Fruit fly (Drosophila melanogaster) whole organism, embryonic: ENCODE data around the gene Nlg4.

Experiments used
- CG10267 ChIP-seq: fragments of 200-800 bp; sonication (Bioruptor generic); optimal IDR thresholded peaks from 2 replicates; lab custom pipeline; 2018; ENCODE audit warnings: missing biosample characterization, mild to moderate bottlenecking, missing genetic modification characterization, moderate library complexity
- CG10366 ChIP-seq: fragments of 200-800 bp; sonication (Bioruptor generic); IDR thresholded peaks from 2 replicates; pipeline ENCODE4 v1.3.6; 2022; ENCODE audit warnings: missing biosample characterization, missing genetic modification characterization
- CG11398 ChIP-seq: fragments of 200-800 bp; sonication (Bioruptor generic); optimal IDR thresholded peaks from 2 replicates; lab custom pipeline; 2016; ENCODE audit warnings: missing biosample characterization, missing genetic modification characterization
- CG11456 ChIP-seq: fragments of 200-800 bp; sonication (Bioruptor generic); IDR thresholded peaks from 3 replicates; pipeline ENCODE4 v1.3.6; 2022; ENCODE audit warnings: missing biosample characterization, missing genetic modification characterization
- CG13424 ChIP-seq: fragments of 200-800 bp; sonication (Bioruptor generic); optimal IDR thresholded peaks from 2 replicates; lab custom pipeline; 2019; ENCODE audit warnings: missing biosample characterization, mild to moderate bottlenecking, missing genetic modification characterization, moderate library complexity
- CG14667 ChIP-seq: fragments of 200-800 bp; sonication (Bioruptor generic); IDR thresholded peaks from 2 replicates; pipeline ENCODE4 v1.3.6; 2022; ENCODE audit warnings: missing biosample characterization, missing genetic modification characterization
- CG14860 ChIP-seq: fragments of 200-800 bp; sonication (Bioruptor generic); IDR thresholded peaks from 3 replicates; pipeline ENCODE4 v1.3.6; 2022; ENCODE audit warnings: missing biosample characterization, missing genetic modification characterization; ENCODE audit not compliant: partially characterized antibody
- CG15479 ChIP-seq: fragments of 200-800 bp; sonication (Bioruptor generic); optimal IDR thresholded peaks from 3 replicates; lab custom pipeline; 2019; ENCODE audit warnings: missing biosample characterization, mild to moderate bottlenecking, missing genetic modification characterization, moderate library complexity
- CG18011 ChIP-seq: fragments of 200-800 bp; sonication (Bioruptor generic); optimal IDR thresholded peaks from 2 replicates; lab custom pipeline; 2017; ENCODE audit warnings: missing biosample characterization, missing genetic modification characterization, mild to moderate bottlenecking, moderate library complexity, missing genotype
- CG18262 ChIP-seq: fragments of 200-800 bp; optimal IDR thresholded peaks from 3 replicates; lab custom pipeline; 2019; ENCODE audit warnings: missing biosample characterization, mild to moderate bottlenecking, missing genetic modification characterization, moderate library complexity
- CG33557 ChIP-seq: fragments of 200-800 bp; sonication (Bioruptor generic); optimal IDR thresholded peaks from 2 replicates; lab custom pipeline; 2019; ENCODE audit warnings: missing biosample characterization, mild to moderate bottlenecking, missing genetic modification characterization, moderate library complexity
- CG7556 ChIP-seq: fragments of 200-800 bp; sonication (Bioruptor generic); optimal IDR thresholded peaks from 2 replicates; lab custom pipeline; 2017; ENCODE audit warnings: missing biosample characterization, mild to moderate bottlenecking, missing genetic modification characterization
- CG8089 ChIP-seq: fragments of 200-800 bp; sonication (Bioruptor generic); optimal IDR thresholded peaks from 3 replicates; lab custom pipeline; 2016; ENCODE audit warnings: missing biosample characterization, missing genetic modification characterization
- CG9609 ChIP-seq: fragments of 200-800 bp; sonication (Bioruptor generic); optimal IDR thresholded peaks from 3 replicates; lab custom pipeline; 2016; ENCODE audit warnings: missing biosample characterization, missing genetic modification characterization
- Camta ChIP-seq: fragments of 200-800 bp; sonication (Bioruptor generic); optimal IDR thresholded peaks from 2 replicates; lab custom pipeline; 2016; ENCODE audit warnings: missing biosample characterization, missing genetic modification characterization
- D19A ChIP-seq: fragments of 200-800 bp; optimal IDR thresholded peaks from 3 replicates; lab custom pipeline; 2019; ENCODE audit warnings: missing biosample characterization, mild to moderate bottlenecking, missing genetic modification characterization, moderate library complexity
- Fer3 ChIP-seq: fragments of 200-800 bp; sonication (Bioruptor generic); optimal IDR thresholded peaks from 2 replicates; lab custom pipeline; 2018; ENCODE audit warnings: missing biosample characterization, mild to moderate bottlenecking, missing genetic modification characterization, moderate library complexity
- Hr51 ChIP-seq, 2 experiments: fragments of 200-800 bp; sonication (Bioruptor generic); optimal IDR thresholded peaks; 2 replicates in 1 of 2; 3 replicates in 1 of 2; lab custom pipeline; 2016 to 2018; ENCODE audit warnings: missing biosample characterization in 2 of 2, missing genetic modification characterization in 2 of 2, mild to moderate bottlenecking in 1 of 2, moderate library complexity in 1 of 2
- Lim3 ChIP-seq: fragments of 200-800 bp; sonication (Bioruptor generic); IDR thresholded peaks from 2 replicates; pipeline ENCODE4 v1.3.6; 2022; ENCODE audit warnings: missing biosample characterization, missing genetic modification characterization
- MBD-R2 ChIP-seq: fragments of 200-800 bp; sonication (Bioruptor generic); IDR thresholded peaks from 2 replicates; pipeline ENCODE4 v1.3.6; 2022; ENCODE audit warnings: missing biosample characterization, missing genetic modification characterization
- Med ChIP-seq: fragments of 200-800 bp; sonication (Bioruptor generic); peaks from one replicate; lab custom pipeline; 2016; ENCODE audit warnings: missing biosample characterization, missing genetic modification characterization, mild to moderate bottlenecking, inconsistent platforms, moderate library complexity
- NfI ChIP-seq: fragments of 200-800 bp; sonication (Bioruptor generic); optimal IDR thresholded peaks from 3 replicates; lab custom pipeline; 2018; ENCODE audit warnings: missing biosample characterization, mild to moderate bottlenecking, missing genetic modification characterization, moderate library complexity
- Oli ChIP-seq: fragments of 200-800 bp; sonication (Bioruptor generic); optimal IDR thresholded peaks from 2 replicates; lab custom pipeline; 2018; ENCODE audit warnings: missing biosample characterization, mild to moderate bottlenecking, missing genetic modification characterization, moderate library complexity
- Rx ChIP-seq: fragments of 200-800 bp; sonication (Bioruptor generic); IDR thresholded peaks from 2 replicates; pipeline ENCODE4 v1.3.6; 2022; ENCODE audit warnings: missing biosample characterization, missing genetic modification characterization
- Xbp1 ChIP-seq: fragments of 200-800 bp; sonication (Bioruptor generic); optimal IDR thresholded peaks from 3 replicates; lab custom pipeline; 2016; ENCODE audit warnings: missing biosample characterization, mild to moderate bottlenecking, missing genetic modification characterization
- cg ChIP-seq: fragments of 200-800 bp; sonication (Bioruptor generic); optimal IDR thresholded peaks from 3 replicates; lab custom pipeline; 2019; ENCODE audit warnings: missing biosample characterization, mild to moderate bottlenecking, missing genetic modification characterization, moderate library complexity
- emc ChIP-seq: fragments of 200-800 bp; sonication (Bioruptor generic); optimal IDR thresholded peaks from 2 replicates; lab custom pipeline; 2016; ENCODE audit warnings: missing biosample characterization, missing genetic modification characterization
- exex ChIP-seq: fragments of 200-800 bp; sonication (Bioruptor generic); optimal IDR thresholded peaks from 4 replicates; lab custom pipeline; 2018; ENCODE audit warnings: missing biosample characterization, mild to moderate bottlenecking, missing genetic modification characterization, moderate library complexity
- fd96Cb ChIP-seq: fragments of 200-800 bp; sonication (Bioruptor generic); optimal IDR thresholded peaks from 2 replicates; lab custom pipeline; 2018; ENCODE audit warnings: missing biosample characterization, mild to moderate bottlenecking, missing genetic modification characterization, moderate library complexity
- ftz-f1 ChIP-seq: fragments of 200-800 bp; sonication (Bioruptor generic); optimal IDR thresholded peaks from 2 replicates; lab custom pipeline; 2016; ENCODE audit warnings: missing biosample characterization, missing genetic modification characterization
- grau ChIP-seq: fragments of 200-800 bp; optimal IDR thresholded peaks from 3 replicates; lab custom pipeline; 2019; ENCODE audit warnings: missing biosample characterization, mild to moderate bottlenecking, missing genetic modification characterization, moderate library complexity
- hbn ChIP-seq: fragments of 200-800 bp; sonication (Bioruptor generic); IDR thresholded peaks from 2 replicates; pipeline ENCODE4 v1.3.6; 2022; ENCODE audit warnings: missing biosample characterization, missing genetic modification characterization; ENCODE audit not compliant: partially characterized antibody
- jumu ChIP-seq: fragments of 200-800 bp; sonication (Bioruptor generic); optimal IDR thresholded peaks from 3 replicates; lab custom pipeline; 2016; ENCODE audit warnings: missing biosample characterization, missing genetic modification characterization
- klu ChIP-seq: fragments of 200-800 bp; sonication (Bioruptor generic); IDR thresholded peaks from 2 replicates; pipeline ENCODE4 v1.3.6; 2022; ENCODE audit warnings: missing biosample characterization, missing genetic modification characterization
- luna ChIP-seq: fragments of 200-800 bp; sonication (Bioruptor generic); optimal IDR thresholded peaks from 2 replicates; lab custom pipeline; 2016; ENCODE audit warnings: missing biosample characterization, missing genetic modification characterization
- nau ChIP-seq: fragments of 200-800 bp; sonication (Bioruptor generic); optimal IDR thresholded peaks from 3 replicates; lab custom pipeline; 2017; ENCODE audit warnings: missing biosample characterization, mild to moderate bottlenecking, missing genetic modification characterization, missing genetic modification reagents
- nerfin-2 ChIP-seq: fragments of 200-800 bp; sonication (Bioruptor generic); IDR thresholded peaks from 2 replicates; pipeline ENCODE4 v1.3.6; 2022; ENCODE audit warnings: missing biosample characterization, missing genetic modification characterization; ENCODE audit not compliant: partially characterized antibody
- oc ChIP-seq: fragments of 200-800 bp; sonication (Bioruptor generic); optimal IDR thresholded peaks from 2 replicates; lab custom pipeline; 2018; ENCODE audit warnings: missing biosample characterization, mild to moderate bottlenecking, missing genetic modification characterization, moderate library complexity
- pan ChIP-seq, 4 experiments: fragments of >200 bp in 3 of 4; fragments of 200-800 bp in 1 of 4; sonication (Bioruptor generic) in 1 of 4; optimal IDR thresholded peaks in 3 of 4; IDR thresholded peaks in 1 of 4; 2 replicates each; pipeline versions ENCODE4 v1.3.6 to Lab custom; 2017 to 2022; ENCODE audit warnings: missing biosample characterization in 2 of 4, missing genetic modification characterization in 2 of 4, mixed read lengths in 1 of 4
- pho ChIP-seq: fragments of 200-800 bp; sonication (Bioruptor generic); optimal IDR thresholded peaks from 2 replicates; lab custom pipeline; 2016; ENCODE audit warnings: missing biosample characterization, missing genetic modification characterization
- row ChIP-seq: fragments of 200-800 bp; sonication (Bioruptor generic); IDR thresholded peaks from 3 replicates; pipeline ENCODE4 v1.3.6; 2022; ENCODE audit warnings: missing biosample characterization, missing genetic modification characterization
- sd ChIP-seq: fragments of 200-800 bp; sonication (Bioruptor generic); optimal IDR thresholded peaks from 3 replicates; lab custom pipeline; 2018; ENCODE audit warnings: missing biosample characterization, mild to moderate bottlenecking, missing genetic modification characterization, moderate library complexity
- slbo ChIP-seq: fragments of 200-800 bp; sonication (Bioruptor generic); IDR thresholded peaks from 2 replicates; pipeline ENCODE4 v1.3.6; 2022; ENCODE audit warnings: missing biosample characterization, missing genetic modification characterization
- sr ChIP-seq: fragments of 200-800 bp; sonication (Bioruptor generic); IDR thresholded peaks from 3 replicates; pipeline ENCODE4 v1.3.6; 2022; ENCODE audit warnings: missing biosample characterization, missing genetic modification characterization
- trem ChIP-seq: fragments of 200-800 bp; optimal IDR thresholded peaks from 3 replicates; lab custom pipeline; 2019; ENCODE audit warnings: missing biosample characterization, mild to moderate bottlenecking, missing genetic modification characterization, moderate library complexity
- trh ChIP-seq: fragments of 200-800 bp; sonication (Bioruptor generic); optimal IDR thresholded peaks from 2 replicates; lab custom pipeline; 2016; ENCODE audit warnings: missing biosample characterization, missing genetic modification characterization
- tx ChIP-seq: fragments of 200-800 bp; sonication (Bioruptor generic); optimal IDR thresholded peaks from 2 replicates; lab custom pipeline; 2016; ENCODE audit warnings: missing biosample characterization, missing genetic modification characterization
- usp ChIP-seq: fragments of >200 bp; optimal IDR thresholded peaks from 2 replicates; lab custom pipeline; 2017; ENCODE audit warnings: missing biosample characterization, missing genetic modification characterization

Gene Nlg4

dm6 chr3R:20167635-20168395 lies 36.8 kb upstream of the Nlg4 start (continued):
- TF ChIP-seq Fer3 (no peak), CG11456 (GFP tag; lab: Robert Waterston, UW) (no peak), Hr51 (GFP tag; optimal IDR thresholded peaks at IDR 0.05; lab: Kevin White, UChicago) (peak in 1 of 2 experiments; percentile 19), Lim3 (no peak), CG10366 (peak; percentile 10; the same call in 1 of the 2 replicates), pho (no peak), CG7556 (no peak), CG33557 (GFP tag; lab: Kevin White, UChicago) (no peak), CG14860 (GFP tag; lab: Robert Waterston, UW) (no peak), trh (GFP tag; lab: Kevin White, UChicago) (no peak), sd (tag; lab: Kevin White, UChicago) (peak; percentile 15), pan (optimal IDR thresholded peaks at IDR 0.05; lab: Kevin White, UChicago) (no peak), pan (GFP tag; optimal IDR thresholded peaks at IDR 0.05 in 1 of 2, IDR thresholded peaks at IDR 0.05 in 1 of 2) (no peak), Oli (tag; lab: Kevin White, UChicago) (peak; percentile 8), hbn (no peak), luna (GFP tag; lab: Kevin White, UChicago) (no peak), cg (peak; percentile 32), Med (GFP tag; lab: Kevin White, UChicago) (peak; percentile 28), D19A (tag; lab: Kevin White, UChicago) (peak; percentile 66), CG15479 (GFP tag; lab: Kevin White, UChicago) (no peak), nau (GFP tag; lab: Kevin White, UChicago) (peak; percentile 69), exex (tag; lab: Kevin White, UChicago) (no peak), MBD-R2 (GFP tag; lab: Robert Waterston, UW) (no peak), grau (tag; lab: Kevin White, UChicago) (peak; percentile 22), CG13424 (tag; lab: Kevin White, UChicago) (peak; percentile 12), tx (no peak), CG11398 (no peak), CG14667 (GFP tag; lab: Robert Waterston, UW) (no peak), jumu (no peak), row (peak; percentile 57; the same call in 2 of the 3 replicates), slbo (GFP tag; lab: Robert Waterston, UW) (peak; percentile 49), trem (tag; lab: Kevin White, UChicago) (no peak), Rx (no peak), nerfin-2 (GFP tag; lab: Robert Waterston, UW) (no peak), CG8089 (GFP tag; lab: Kevin White, UChicago) (no peak), sr (GFP tag; lab: Robert Waterston, UW) (peak; percentile 95), klu (GFP tag; lab: Robert Waterston, UW) (no peak), fd96Cb (tag; lab: Kevin White, UChicago) (no peak), emc (GFP tag; lab: Kevin White, UChicago) (no peak), oc (no peak), CG18011 (GFP tag; lab: Kevin White, UChicago) (no peak), NfI (no peak), Camta (GFP tag; lab: Kevin White, UChicago) (no peak), CG9609 (no peak), Xbp1 (GFP tag; lab: Kevin White, UChicago) (no peak), ftz-f1 (GFP tag; lab: Kevin White, UChicago) (peak; percentile 84), CG18262 (tag; lab: Kevin White, UChicago) (no peak), CG10267 (tag; lab: Kevin White, UChicago) (no peak), usp (no peak)
